Worm (Caenorhabditis elegans): ENCODE measurements around the gene W09D6.5.

The W09D6.5 gene

ce11 chrIII:11118107-11118506, 29.8 kb downstream of the W09D6.5 start (continued):
- TF ChIP-seq madf-6 (GFP tag; IDR thresholded peaks at IDR 0.05) (peak; percentile 86), Y95B8A.8 (GFP tag; IDR thresholded peaks at IDR 0.05) (peak; percentile 80; the same call in 1 of the 2 replicates), mcd-1 (GFP tag; IDR thresholded peaks at IDR 0.05) (peak; percentile 72), attf-3 (GFP tag; conservative IDR thresholded peaks at IDR 0.05) (0 out of 2 replicates have a peak, but pooled peaks have one; percentile 11), ceh-91 (GFP tag; IDR thresholded peaks at IDR 0.05) (peak; percentile 71), ekl-4 (GFP tag; IDR thresholded peaks at IDR 0.05) (peak; percentile 76; the same call in 1 of the 2 replicates), Y53F4B.3 (GFP tag; IDR thresholded peaks at IDR 0.05) (0 out of 2 replicates have a peak, but pooled peaks have one; percentile 19), pbrm-1 (GFP tag; IDR thresholded peaks at IDR 0.05) (peak; percentile 93), D2030.7 (GFP tag; IDR thresholded peaks at IDR 0.05) (peak; percentile 98), lin-26 (GFP tag; IDR thresholded peaks at IDR 0.05) (peak; percentile 49; the same call in 1 of the 2 replicates), ztf-28 (GFP tag; IDR thresholded peaks at IDR 0.05) (0 out of 2 replicates have a peak, but pooled peaks have one; percentile 6), lin-54 (GFP tag; optimal IDR thresholded peaks at IDR 0.05) (peak; percentile 51), xnd-1 (tag; optimal IDR thresholded peaks at IDR 0.05) (peak; percentile 41), Y53G8AR.9 (GFP tag; conservative IDR thresholded peaks at IDR 0.05) (0 out of 2 replicates have a peak, but pooled peaks have one; percentile 73), F39B2.1 (GFP tag; IDR thresholded peaks at IDR 0.05) (peak; percentile 56; the same call in 1 of the 2 replicates), efl-1 (GFP tag; optimal IDR thresholded peaks at IDR 0.05) (peak; percentile 39)

DNA sequence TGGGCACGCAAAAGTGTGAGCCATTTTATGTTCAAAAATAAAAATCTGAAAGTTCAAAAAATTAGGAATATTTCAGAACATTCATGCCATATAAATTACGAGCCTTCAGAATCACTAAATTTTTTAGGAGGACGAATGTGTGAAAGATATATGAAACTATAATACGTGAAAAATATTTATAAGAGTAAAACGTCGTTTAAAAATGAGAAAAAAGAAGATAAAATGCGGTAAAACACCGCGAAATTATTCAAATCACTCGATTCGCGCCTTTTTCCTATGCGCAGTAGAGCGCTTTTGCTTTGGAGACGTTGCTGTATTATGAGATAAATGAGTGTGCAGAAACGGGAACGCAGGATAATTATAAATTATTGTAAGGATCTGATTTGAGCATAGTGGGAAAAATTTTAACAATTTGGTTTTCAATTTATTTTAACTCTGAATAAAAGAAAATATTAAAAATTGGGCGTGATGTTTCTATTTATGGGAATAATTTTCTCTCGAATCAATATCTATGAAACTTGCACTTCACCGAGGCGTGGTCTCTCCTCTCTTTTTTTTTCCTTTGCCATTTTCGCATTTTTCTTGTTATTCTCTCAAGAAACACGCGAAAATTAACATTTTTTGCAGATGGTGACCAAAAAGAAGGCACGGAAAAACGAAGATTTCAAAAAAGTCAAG, 31.0 kb downstream of the W09D6.5 start, which contains the start of the genes sup-35 and Y48A6C.4:
Gene sup-35, minus strand, starts transcription at position 51 of the 678 bp plus-strand sequence.
Gene Y48A6C.4, plus strand, starts transcription at position 628 of the 678 bp plus-strand sequence.
- TF ChIP-seq dpff-1 (tag; optimal IDR thresholded peaks at IDR 0.05), result no peak
- TF ChIP-seq B0035.1 (tag; optimal IDR thresholded peaks at IDR 0.05), result no peak
- TF ChIP-seq dox-1 (GFP tag; IDR thresholded peaks at IDR 0.05), result peak; percentile 76
- TF ChIP-seq bed-2 (GFP tag; IDR thresholded peaks at IDR 0.05), result 0 out of 2 replicates have a peak, but pooled peaks have one; percentile 43
- peak; percentile 12 for TF ChIP-seq pha-4 (tag; optimal IDR thresholded peaks at IDR 0.05)
- TF ChIP-seq let-607 (tag; optimal IDR thresholded peaks at IDR 0.05), result peak in 1 of 2 experiments; percentile 23
- TF ChIP-seq lin-54 (GFP tag; optimal IDR thresholded peaks at IDR 0.05), result peak; percentile 90
- peak; percentile 52 for TF ChIP-seq tbp1 (GFP tag; optimal IDR thresholded peaks at IDR 0.05)
- TF ChIP-seq him-1 (tag; optimal IDR thresholded peaks at IDR 0.05), result no peak
- TF ChIP-seq attf-5 (GFP tag; optimal IDR thresholded peaks at IDR 0.05), result peak; percentile 80
- no peak for TF ChIP-seq ets-4 (GFP tag; optimal IDR thresholded peaks at IDR 0.05)
- TF ChIP-seq Y56A3A.18 (GFP tag; IDR thresholded peaks at IDR 0.05), result no peak
- TF ChIP-seq aptf-3 (GFP tag; IDR thresholded peaks at IDR 0.05), result no peak
- TF ChIP-seq ceh-40 (GFP tag; IDR thresholded peaks at IDR 0.05), result no peak
- no peak for TF ChIP-seq ccch-3 (GFP tag; optimal IDR thresholded peaks at IDR 0.05)
- TF ChIP-seq ztf-22 (GFP tag; optimal IDR thresholded peaks at IDR 0.05), result no peak
- no peak for TF ChIP-seq nhr-27 (tag; optimal IDR thresholded peaks at IDR 0.05)
- TF ChIP-seq madf-3 (GFP tag; IDR thresholded peaks at IDR 0.05), result no peak
- no peak for TF ChIP-seq rpc-1 (optimal IDR thresholded peaks at IDR 0.05)
- no peak for TF ChIP-seq rpc-1 (tag; optimal IDR thresholded peaks at IDR 0.05)
- no peak for TF ChIP-seq mxl-1 (tag; optimal IDR thresholded peaks at IDR 0.05)
- no peak for TF ChIP-seq hsf-1 (GFP tag; IDR thresholded peaks at IDR 0.05)
- no peak for TF ChIP-seq attf-3 (GFP tag; conservative IDR thresholded peaks at IDR 0.05)
- peak; percentile 87 for TF ChIP-seq madf-6 (GFP tag; IDR thresholded peaks at IDR 0.05)
- no peak for TF ChIP-seq lin-26 (GFP tag; IDR thresholded peaks at IDR 0.05)
- no peak for TF ChIP-seq sdz-38 (tag; optimal IDR thresholded peaks at IDR 0.05)
- TF ChIP-seq F49E8.2 (tag; optimal IDR thresholded peaks at IDR 0.05; ENCODE audit: insufficient read depth), result no peak
- TF ChIP-seq F57A8.1 (GFP tag; optimal IDR thresholded peaks at IDR 0.05), result no peak
- peak; percentile 74 for TF ChIP-seq K12H6.12 (tag; optimal IDR thresholded peaks at IDR 0.05)
- no peak for TF ChIP-seq zfh-2 (GFP tag; conservative IDR thresholded peaks at IDR 0.05)
- no peak for TF ChIP-seq nfya-1 (tag; optimal IDR thresholded peaks at IDR 0.05; ENCODE audit: borderline replicate concordance, insufficient read depth)
- TF ChIP-seq ztf-25 (GFP tag; IDR thresholded peaks at IDR 0.05), result no peak
- TF ChIP-seq hmg-1.2 (GFP tag; IDR thresholded peaks at IDR 0.05), result no peak
- no peak for TF ChIP-seq tbx-9 (tag; optimal IDR thresholded peaks at IDR 0.05; ENCODE audit: borderline replicate concordance)
